Fruit fly (Drosophila melanogaster) whole organism, embryonic: ENCODE data around the gene CG32055.
A peak's percentile ranks its signal among the peaks of the same experiment; 100 is the strongest.

Source experiments
- Abd-B ChIP-seq: fragments of 200-800 bp; sonication (Bioruptor generic); optimal IDR thresholded peaks from 2 replicates; lab custom pipeline; 2018; ENCODE audit warnings: missing biosample characterization, mild to moderate bottlenecking, missing genetic modification characterization, moderate library complexity
- CG1024 ChIP-seq: fragments of 200-800 bp; sonication (Bioruptor generic); IDR thresholded peaks from 2 replicates; pipeline ENCODE4 v1.3.6; 2022; ENCODE audit warnings: missing biosample characterization, missing genetic modification characterization
- CG10462 ChIP-seq: fragments of 200-800 bp; sonication (Bioruptor generic); optimal IDR thresholded peaks from 2 replicates; lab custom pipeline; 2016; ENCODE audit warnings: missing biosample characterization, missing genetic modification characterization
- CG12155 ChIP-seq: fragments of 200-800 bp; sonication (Bioruptor generic); optimal IDR thresholded peaks from 3 replicates; lab custom pipeline; 2016; ENCODE audit warnings: missing biosample characterization, missing genetic modification characterization
- CG13287 ChIP-seq: fragments of 200-800 bp; sonication (Bioruptor generic); IDR thresholded peaks from 2 replicates; pipeline ENCODE4 v1.3.6; 2022; ENCODE audit warnings: missing biosample characterization, missing genetic modification characterization; ENCODE audit not compliant: partially characterized antibody
- CG14050 ChIP-seq: fragments of 200-800 bp; sonication (Bioruptor generic); IDR thresholded peaks from 3 replicates; pipeline ENCODE4 v1.3.6; 2022; ENCODE audit warnings: missing biosample characterization, missing genetic modification characterization
- CG14860 ChIP-seq: fragments of 200-800 bp; sonication (Bioruptor generic); IDR thresholded peaks from 3 replicates; pipeline ENCODE4 v1.3.6; 2022; ENCODE audit warnings: missing biosample characterization, missing genetic modification characterization; ENCODE audit not compliant: partially characterized antibody
- CG15479 ChIP-seq: fragments of 200-800 bp; sonication (Bioruptor generic); optimal IDR thresholded peaks from 3 replicates; lab custom pipeline; 2019; ENCODE audit warnings: missing biosample characterization, mild to moderate bottlenecking, missing genetic modification characterization, moderate library complexity
- CG18262 ChIP-seq: fragments of 200-800 bp; optimal IDR thresholded peaks from 3 replicates; lab custom pipeline; 2019; ENCODE audit warnings: missing biosample characterization, mild to moderate bottlenecking, missing genetic modification characterization, moderate library complexity
- CG2129 ChIP-seq: fragments of 200-800 bp; sonication (Bioruptor generic); IDR thresholded peaks from 2 replicates; pipeline ENCODE4 v1.3.6; 2022; ENCODE audit warnings: missing biosample characterization, missing genetic modification characterization; ENCODE audit not compliant: partially characterized antibody
- CG2202 ChIP-seq: fragments of 200-800 bp; sonication (Bioruptor generic); optimal IDR thresholded peaks from 2 replicates; lab custom pipeline; 2018; ENCODE audit warnings: missing biosample characterization, mild to moderate bottlenecking, missing genetic modification characterization
- CG33557 ChIP-seq: fragments of 200-800 bp; sonication (Bioruptor generic); optimal IDR thresholded peaks from 2 replicates; lab custom pipeline; 2019; ENCODE audit warnings: missing biosample characterization, mild to moderate bottlenecking, missing genetic modification characterization, moderate library complexity
- CG34422 ChIP-seq: fragments of 200-800 bp; sonication (Bioruptor generic); IDR thresholded peaks from 3 replicates; pipeline ENCODE4 v1.3.6; 2022; ENCODE audit warnings: missing biosample characterization, missing genetic modification characterization
- CG3726 ChIP-seq: fragments of 200-800 bp; sonication (Bioruptor generic); IDR thresholded peaks from 3 replicates; pipeline ENCODE4, ENCODE4 v1.3.6; 2022; ENCODE audit warnings: missing biosample characterization, missing genetic modification characterization
- CG7372 ChIP-seq: fragments of 200-800 bp; sonication (Bioruptor generic); IDR thresholded peaks from 2 replicates; pipeline ENCODE4 v1.3.6; 2022; ENCODE audit warnings: missing biosample characterization, missing genetic modification characterization
- CG7786 ChIP-seq: fragments of 200-800 bp; sonication (Bioruptor generic); optimal IDR thresholded peaks from 2 replicates; lab custom pipeline; 2016; ENCODE audit warnings: missing biosample characterization, missing genetic modification characterization
- CG8281 ChIP-seq: fragments of 200-800 bp; sonication (Bioruptor generic); optimal IDR thresholded peaks from 2 replicates; lab custom pipeline; 2018; ENCODE audit warnings: missing biosample characterization, mild to moderate bottlenecking, missing genetic modification characterization, moderate library complexity
- CG8388 ChIP-seq: fragments of 200-800 bp; sonication (Bioruptor generic); optimal IDR thresholded peaks from 2 replicates; lab custom pipeline; 2019; ENCODE audit warnings: missing biosample characterization, mild to moderate bottlenecking, missing genetic modification characterization, moderate library complexity
- CG8924 ChIP-seq: fragments of 200-800 bp; optimal IDR thresholded peaks from 3 replicates; lab custom pipeline; 2019; ENCODE audit warnings: missing biosample characterization, mild to moderate bottlenecking, missing genetic modification characterization, moderate library complexity
- Chrac-16 ChIP-seq: fragments of 200-800 bp; sonication (Bioruptor generic); optimal IDR thresholded peaks from 3 replicates; lab custom pipeline; 2016; ENCODE audit warnings: missing biosample characterization, missing genetic modification characterization
- Dad ChIP-seq: fragments of 200-800 bp; sonication (Bioruptor generic); optimal IDR thresholded peaks from 3 replicates; lab custom pipeline; 2016; ENCODE audit warnings: missing biosample characterization, missing genetic modification characterization
- ERR ChIP-seq: fragments of 200-800 bp; sonication (Bioruptor generic); optimal IDR thresholded peaks from 2 replicates; lab custom pipeline; 2016; ENCODE audit warnings: missing biosample characterization, missing genetic modification characterization
- Ets65A ChIP-seq: fragments of 200-800 bp; sonication (Bioruptor generic); peaks from one replicate; lab custom pipeline; 2016; ENCODE audit warnings: missing biosample characterization, missing genetic modification characterization
- GATAe ChIP-seq: fragments of 200-800 bp; sonication (Bioruptor generic); conservative IDR thresholded peaks from 2 replicates; pipeline ENCODE4 v1.3.6; 2022; ENCODE audit warnings: missing biosample characterization, missing genetic modification characterization
- HLH3B ChIP-seq: fragments of 200-800 bp; sonication (Bioruptor generic); IDR thresholded peaks from 2 replicates; pipeline ENCODE4 v1.3.6; 2022; ENCODE audit warnings: missing biosample characterization, missing genetic modification characterization
- Nf-YB ChIP-seq: fragments of 200-800 bp; sonication (Bioruptor generic); optimal IDR thresholded peaks from 3 replicates; lab custom pipeline; 2019; ENCODE audit warnings: missing biosample characterization, mild to moderate bottlenecking, missing genetic modification characterization, moderate library complexity
- Nf-YC ChIP-seq: fragments of 200-800 bp; optimal IDR thresholded peaks from 3 replicates; lab custom pipeline; 2019; ENCODE audit warnings: missing biosample characterization, mild to moderate bottlenecking, missing genetic modification characterization, moderate library complexity
- Pdp1 ChIP-seq, 2 experiments: fragments of 200-800 bp; sonication (Bioruptor generic); optimal IDR thresholded peaks; 3 replicates each; lab custom pipeline; 2016; ENCODE audit warnings: missing biosample characterization in 2 of 2, missing genetic modification characterization in 2 of 2, mild to moderate bottlenecking in 1 of 2, moderate library complexity in 1 of 2
- Ravus ChIP-seq: fragments of 200-800 bp; sonication (Bioruptor generic); IDR thresholded peaks from 2 replicates; pipeline ENCODE4 v1.3.6; 2022; ENCODE audit warnings: missing biosample characterization, missing genetic modification characterization
- Six4 ChIP-seq: fragments of 200-800 bp; sonication (Bioruptor generic); optimal IDR thresholded peaks from 2 replicates; lab custom pipeline; 2016; ENCODE audit warnings: missing biosample characterization, missing genetic modification characterization
- bsh ChIP-seq, 2 experiments: fragments of 200-800 bp; sonication (Bioruptor generic); optimal IDR thresholded peaks; 2 replicates each; lab custom pipeline; 2017 to 2018; ENCODE audit warnings: mild to moderate bottlenecking in 2 of 2, missing biosample characterization in 2 of 2, missing genetic modification characterization in 2 of 2, moderate library complexity in 1 of 2
- cg ChIP-seq: fragments of 200-800 bp; sonication (Bioruptor generic); optimal IDR thresholded peaks from 3 replicates; lab custom pipeline; 2019; ENCODE audit warnings: missing biosample characterization, mild to moderate bottlenecking, missing genetic modification characterization, moderate library complexity
- dysf ChIP-seq: fragments of 200-800 bp; sonication (Bioruptor generic); IDR thresholded peaks from 3 replicates; pipeline ENCODE4 v1.3.6; 2022; ENCODE audit warnings: missing biosample characterization, missing genetic modification characterization
- emc ChIP-seq: fragments of 200-800 bp; sonication (Bioruptor generic); optimal IDR thresholded peaks from 2 replicates; lab custom pipeline; 2016; ENCODE audit warnings: missing biosample characterization, missing genetic modification characterization
- ewg ChIP-seq: fragments of 200-800 bp; sonication (Bioruptor generic); optimal IDR thresholded peaks from 3 replicates; lab custom pipeline; 2017; ENCODE audit warnings: mild to moderate bottlenecking, missing biosample characterization, missing genetic modification reagents, missing genetic modification characterization
- gcm ChIP-seq: fragments of 200-800 bp; sonication (Bioruptor generic); optimal IDR thresholded peaks from 2 replicates; lab custom pipeline; 2019; ENCODE audit warnings: missing biosample characterization, mild to moderate bottlenecking, missing genetic modification characterization, moderate library complexity
- grau ChIP-seq: fragments of 200-800 bp; optimal IDR thresholded peaks from 3 replicates; lab custom pipeline; 2019; ENCODE audit warnings: missing biosample characterization, mild to moderate bottlenecking, missing genetic modification characterization, moderate library complexity
- knrl ChIP-seq: fragments of 200-800 bp; sonication (Bioruptor generic); IDR thresholded peaks from 3 replicates; pipeline ENCODE4 v1.3.6; 2022; ENCODE audit warnings: missing biosample characterization, missing genetic modification characterization; ENCODE audit not compliant: partially characterized antibody
- lmd ChIP-seq: fragments of 200-800 bp; sonication (Bioruptor generic); IDR thresholded peaks from 2 replicates; pipeline ENCODE4 v1.3.6; 2022; ENCODE audit warnings: missing biosample characterization, missing genetic modification characterization
- lov ChIP-seq, 2 experiments: fragments of 200-800 bp in 1 of 2; fragments of >200 bp in 1 of 2; sonication (Bioruptor generic) in 1 of 2; IDR thresholded peaks in 1 of 2; optimal IDR thresholded peaks in 1 of 2; 2 replicates in 1 of 2; 3 replicates in 1 of 2; pipeline versions ENCODE4 v1.3.6 to Lab custom; 2017 to 2022; ENCODE audit warnings: missing biosample characterization in 1 of 2, missing genetic modification characterization in 1 of 2
- odd ChIP-seq: fragments of 200-800 bp; sonication (Bioruptor generic); optimal IDR thresholded peaks from 2 replicates; lab custom pipeline; 2017; ENCODE audit warnings: missing biosample characterization, mild to moderate bottlenecking, missing genetic modification characterization
- pros ChIP-seq: fragments of 200-800 bp; sonication (Bioruptor generic); optimal IDR thresholded peaks from 3 replicates; lab custom pipeline; 2019; ENCODE audit warnings: missing biosample characterization, mild to moderate bottlenecking, missing genetic modification characterization, moderate library complexity
- seq ChIP-seq: fragments of 200-800 bp; sonication (Bioruptor generic); IDR thresholded peaks from 2 replicates; pipeline ENCODE4 v1.3.6; 2022; ENCODE audit warnings: missing biosample characterization, missing genetic modification characterization
- sqz ChIP-seq: fragments of 200-800 bp; sonication (Bioruptor generic); optimal IDR thresholded peaks from 3 replicates; lab custom pipeline; 2018; ENCODE audit warnings: missing biosample characterization, mild to moderate bottlenecking, missing genetic modification characterization
- ssp ChIP-seq: fragments of 200-800 bp; sonication (Bioruptor generic); IDR thresholded peaks from 2 replicates; pipeline ENCODE4 v1.3.6; 2022; ENCODE audit warnings: missing biosample characterization, missing genetic modification characterization
- toy ChIP-seq: fragments of 200-800 bp; sonication (Bioruptor generic); IDR thresholded peaks from 2 replicates; pipeline ENCODE4 v1.3.6; 2022; ENCODE audit warnings: missing biosample characterization, missing genetic modification characterization
- yki ChIP-seq: fragments of >200 bp; optimal IDR thresholded peaks from 3 replicates; lab custom pipeline; 2018

The CG32055 gene

dm6 chr3L:10249836-10250235 lies 29.9 kb upstream of the CG32055 start:
- TF ChIP-seq emc (no peak), Abd-B (GFP tag; lab: Kevin White, UChicago) (no peak), Nf-YB (GFP tag; lab: Kevin White, UChicago) (no peak), CG7786 (GFP tag; lab: Kevin White, UChicago) (no peak), lmd (GFP tag; lab: Robert Waterston, UW) (no peak), yki (no peak), CG34422 (GFP tag; lab: Robert Waterston, UW) (no peak), lov (optimal IDR thresholded peaks at IDR 0.05; lab: Kevin White, UChicago) (no peak), lov (GFP tag; IDR thresholded peaks at IDR 0.05; lab: Robert Waterston, UW) (0 out of 3 replicates have a peak, but pooled peaks have one; percentile 22), CG8388 (peak; percentile 78), CG15479 (GFP tag; lab: Kevin White, UChicago) (no peak), Ets65A (GFP tag; lab: Kevin White, UChicago) (peak; percentile 73), Ravus (GFP tag; lab: Robert Waterston, UW) (no peak)
- TF ChIP-seq, all 482 proteins: peak for 3

dm6 chr3L:10247579-10247978 lies 27.6 kb upstream of the CG32055 start:
- TF ChIP-seq odd: no peak
- TF ChIP-seq grau (tag; lab: Kevin White, UChicago): no peak
- TF ChIP-seq Ets65A (GFP tag; lab: Kevin White, UChicago): no peak
- TF ChIP-seq Ravus (GFP tag; lab: Robert Waterston, UW): no peak
- no peak for TF ChIP-seq CG12155 (GFP tag; lab: Kevin White, UChicago)
- no peak for TF ChIP-seq Pdp1 (GFP tag; optimal IDR thresholded peaks at IDR 0.05; lab: Kevin White, UChicago)
- no peak for TF ChIP-seq CG8924
- TF ChIP-seq CG18262: no peak

- TF ChIP-seq HLH3B (GFP tag; lab: Robert Waterston, UW) (no peak), seq (GFP tag; lab: Robert Waterston, UW) (peak; percentile 52; the same call in 1 of the 2 replicates), bsh (GFP tag; optimal IDR thresholded peaks at IDR 0.05; lab: Kevin White, UChicago) (no peak), cg (GFP tag; lab: Kevin White, UChicago) (peak; percentile 37), CG10462 (GFP tag; lab: Kevin White, UChicago) (no peak), Six4 (GFP tag; lab: Kevin White, UChicago) (no peak), CG3726 (GFP tag; lab: Robert Waterston, UW) (no peak), dysf (no peak), CG1024 (GFP tag; lab: Robert Waterston, UW) (no peak), sqz (GFP tag; lab: Kevin White, UChicago) (peak; percentile 76), CG13287 (GFP tag; lab: Robert Waterston, UW) (no peak), gcm (GFP tag; lab: Kevin White, UChicago) (no peak), ERR (GFP tag; lab: Kevin White, UChicago) (no peak), ssp (GFP tag; lab: Robert Waterston, UW) (no peak), Nf-YC (peak; percentile 46), pros (GFP tag; lab: Kevin White, UChicago) (peak; percentile 47), CG8281 (tag; lab: Kevin White, UChicago) (no peak), Chrac-16 (no peak), CG18262 (no peak), CG2202 (no peak), CG33557 (no peak), knrl (GFP tag; lab: Robert Waterston, UW) (no peak), CG7372 (GFP tag; lab: Robert Waterston, UW) (no peak), GATAe (GFP tag; lab: Robert Waterston, UW) (no peak), toy (GFP tag; lab: Robert Waterston, UW) (no peak), CG14050 (GFP tag; lab: Robert Waterston, UW) (no peak), CG2129 (GFP tag; lab: Robert Waterston, UW) (no peak), Dad (no peak), ewg (peak; percentile 18), CG14860 (no peak)
- TF ChIP-seq, all 482 proteins: peak for 6
Measured at dm6 chr3L:10247121-10247520, 27.2 kb upstream of the CG32055 start.
